Worm (Caenorhabditis elegans): ENCODE data around the gene dhhc-6.

DNA sequence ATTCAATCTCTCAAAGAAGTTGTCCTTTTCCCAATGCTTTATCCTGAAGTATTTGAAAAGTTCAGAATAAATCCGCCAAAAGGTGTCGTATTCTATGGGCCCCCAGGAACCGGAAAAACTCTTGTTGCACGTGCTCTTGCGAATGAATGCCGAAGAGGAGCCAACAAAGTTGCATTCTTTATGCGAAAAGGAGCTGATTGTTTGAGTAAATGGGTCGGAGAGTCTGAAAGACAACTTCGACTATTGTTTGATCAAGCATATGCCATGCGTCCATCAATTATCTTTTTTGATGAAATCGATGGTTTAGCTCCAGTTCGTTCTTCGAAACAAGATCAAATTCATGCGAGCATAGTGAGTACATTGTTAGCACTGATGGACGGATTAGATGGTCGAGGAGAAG lies 43.9 kb upstream of the dhhc-6 start:
- TF ChIP-seq ztf-11 (tag; optimal IDR thresholded peaks at IDR 0.05) (no peak), unc-39 (tag; optimal IDR thresholded peaks at IDR 0.05) (no peak), mep-1 (tag; optimal IDR thresholded peaks at IDR 0.05) (no peak), unc-62 (GFP tag; optimal IDR thresholded peaks at IDR 0.05 in 1 of 2) (peak in 1 of 2 experiments; percentile 63), unc-62 (tag; optimal IDR thresholded peaks at IDR 0.05) (no peak), zag-1 (tag; optimal IDR thresholded peaks at IDR 0.05) (no peak), lin-13 (GFP tag; optimal IDR thresholded peaks at IDR 0.05) (no peak), D1046.2 (GFP tag; IDR thresholded peaks at IDR 0.05) (no peak), spr-3 (GFP tag; optimal IDR thresholded peaks at IDR 0.05) (no peak), nhr-11 (tag; optimal IDR thresholded peaks at IDR 0.05) (no peak), ceh-82 (tag; optimal IDR thresholded peaks at IDR 0.05) (no peak)
